Worm (Caenorhabditis elegans) whole organism, dauer: Measurements from ENCODE around the gene dhs-12.

Experiments
- unc-62 ChIP-seq: sonication (generic microtip); optimal IDR thresholded peaks from 2 replicates; lab custom pipeline; 2017; ENCODE audit warnings: missing biosample characterization, missing genetic modification reagents, missing genetic modification characterization

dhs-12 gene

ce11 chrIV:10140143-10140542, 2.1 kb upstream of the dhs-12 start, which contains the start of gene gst-3:
gst-3 (minus strand) TSS chrIV:10140243.
- TF ChIP-seq unc-62: no peak

ce11 chrIV:10143640-10144039, 1.4 kb downstream of the dhs-12 start, which contains the start of gene msp-38:
msp-38 (minus strand) TSS chrIV:10143740.
- TF ChIP-seq unc-62: no peak

DNA sequence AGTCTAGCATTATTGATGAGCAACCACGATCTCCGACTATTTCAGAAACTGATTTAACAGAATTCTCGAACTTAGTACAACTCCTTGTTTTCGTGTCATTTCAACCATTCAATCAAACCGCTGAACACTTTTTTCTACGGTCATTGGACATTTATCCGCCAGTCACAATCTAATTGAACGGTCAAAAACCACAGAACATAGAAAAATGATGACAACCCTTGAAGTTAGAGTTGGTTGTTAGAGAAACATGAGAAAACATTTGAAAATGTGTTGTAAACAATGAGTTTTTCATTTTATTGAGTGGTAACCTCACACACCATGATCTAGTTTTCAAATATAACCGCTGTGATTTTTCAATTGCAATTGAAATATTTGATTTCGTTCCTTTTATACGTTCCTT, 2.2 kb downstream of the dhs-12 start:
- TF ChIP-seq unc-62: no peak

- TF ChIP-seq unc-62: no peak
Observed at ce11 chrIV:10144909-10145308, 2.7 kb downstream of the dhs-12 start.

DNA sequence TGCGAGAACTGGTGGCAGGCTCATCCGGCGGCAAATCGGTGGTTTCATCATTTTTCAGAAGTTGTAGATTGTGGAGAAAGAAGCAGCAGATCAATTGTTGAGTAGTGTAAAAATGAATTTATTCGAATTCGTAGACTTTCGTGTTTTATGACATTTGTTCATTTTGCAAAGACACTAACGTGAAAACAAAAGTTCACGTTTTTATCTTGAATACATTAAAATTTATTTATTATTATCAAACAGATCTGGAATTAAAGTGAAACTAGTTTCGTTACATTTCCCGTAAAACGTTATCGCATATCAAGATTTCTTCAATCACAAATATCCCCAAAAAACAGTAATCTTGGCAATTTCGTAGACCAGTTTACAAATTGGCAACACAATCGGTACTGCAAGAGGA, 4.6 kb downstream of the dhs-12 start, which contains the start of gene T14G10.8:
Gene T14G10.8 (minus strand): TSS at position 101 of the 400 bp plus-strand sequence.
- TF ChIP-seq unc-62: no peak

ce11 chrIV:10148938-10149337, 6.7 kb downstream of the dhs-12 start, which contains the start of gene pigs-1:
pigs-1 (minus strand) TSS chrIV:10149038.
- TF ChIP-seq unc-62: no peak

- TF ChIP-seq unc-62: no peak
Observed at ce11 chrIV:10150552-10151004, 8.3 kb downstream of the dhs-12 start, which contains the start of gene tsp-12. tsp-12 (minus strand) TSS chrIV:10150602.

ce11 chrIV:10151439-10151997, 9.3 kb downstream of the dhs-12 start, which contains the start of gene copg-1:
copg-1 (plus strand) TSS chrIV:10151947.
- no peak for TF ChIP-seq unc-62

ce11 chrIV:10153479-10153878, 11.2 kb downstream of the dhs-12 start:
- no peak for TF ChIP-seq unc-62

DNA sequence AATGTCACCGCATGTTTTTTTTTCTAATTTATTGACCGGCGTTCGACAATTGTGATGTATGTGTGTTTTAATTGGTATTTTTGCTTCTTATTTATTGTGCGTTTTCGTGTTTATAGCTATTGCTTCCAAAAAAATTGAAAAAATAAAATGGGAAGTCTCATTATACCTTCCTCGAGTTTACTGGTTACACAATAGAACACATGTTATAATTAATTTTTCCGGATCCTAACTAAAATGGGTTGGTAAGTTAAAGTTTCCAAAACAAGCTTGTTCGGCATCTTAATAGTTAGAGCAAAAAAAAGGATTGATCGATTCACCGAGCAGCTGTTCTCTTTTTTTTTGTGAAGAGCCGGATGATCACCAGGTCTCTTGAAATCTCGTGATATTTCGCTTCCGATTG, 13.2 kb downstream of the dhs-12 start, which contains the start of gene ttr-54:
Gene ttr-54 (plus strand): TSS at position 301 of the 400 bp plus-strand sequence.
- no peak for TF ChIP-seq unc-62

ce11 chrIV:10157034-10157433, 14.8 kb downstream of the dhs-12 start:
- TF ChIP-seq unc-62: no peak

DNA sequence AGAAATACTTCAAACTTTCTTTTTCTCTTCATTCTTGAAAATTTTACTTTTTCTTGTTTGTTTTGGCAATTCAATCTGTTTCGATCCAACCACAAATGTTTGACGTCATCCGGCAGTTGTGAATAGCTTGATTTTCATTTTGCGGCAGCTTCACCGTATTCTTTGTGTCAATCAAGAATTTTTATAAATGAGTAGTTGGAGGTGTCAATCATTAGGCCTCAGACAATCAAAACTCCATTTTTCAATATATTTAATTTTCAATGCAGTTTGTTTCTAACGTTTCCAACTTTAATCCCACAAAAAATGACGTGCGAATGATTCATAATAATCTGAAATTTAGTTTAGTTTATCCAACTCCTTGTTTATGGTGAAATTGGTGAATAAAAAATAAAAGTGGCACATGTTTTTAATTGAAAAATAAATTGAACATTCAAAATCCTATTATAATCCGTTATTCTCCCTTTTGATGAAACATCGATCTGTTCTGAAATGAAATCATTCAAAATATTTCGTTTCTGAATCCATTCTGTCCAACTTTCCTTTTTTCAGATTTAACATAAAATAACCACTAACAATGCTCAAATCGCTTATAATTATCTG, 15.3 kb downstream of the dhs-12 start, which contains the start of gene ttr-53:
Gene ttr-53 (plus strand): TSS at position 550 of the 600 bp plus-strand sequence.
- TF ChIP-seq unc-62: no peak

ce11 chrIV:10161706-10162105, 19.5 kb downstream of the dhs-12 start, which contains the start of gene pps-1:
pps-1 (plus strand) TSS chrIV:10162006.
- TF ChIP-seq unc-62: no peak

DNA sequence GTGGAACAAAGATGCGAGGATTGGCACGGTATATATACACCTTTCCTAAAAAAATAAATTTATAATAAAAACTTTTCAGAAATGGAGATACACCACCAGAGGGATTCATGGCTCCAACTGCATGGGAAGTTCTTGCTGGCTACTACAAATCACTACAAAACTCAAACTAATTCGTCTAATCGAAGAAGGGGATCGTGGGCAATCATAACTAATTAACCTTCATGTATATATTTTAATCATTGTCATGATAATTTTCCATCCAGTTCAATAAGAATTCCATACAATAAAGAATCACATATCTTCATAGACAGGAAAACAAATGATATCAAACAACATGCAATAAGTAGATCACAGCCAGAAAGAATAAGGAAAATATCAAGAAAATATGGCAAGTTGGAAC, 21.8 kb downstream of the dhs-12 start:
- TF ChIP-seq unc-62: no peak

ce11 chrIV:10170808-10171207, 28.6 kb downstream of the dhs-12 start:
- no peak for TF ChIP-seq unc-62

- TF ChIP-seq unc-62: no peak
Observed at ce11 chrIV:10174328-10174727, 32.1 kb downstream of the dhs-12 start, which contains the start of gene pxf-1. pxf-1 (minus strand) TSS chrIV:10174341.

DNA sequence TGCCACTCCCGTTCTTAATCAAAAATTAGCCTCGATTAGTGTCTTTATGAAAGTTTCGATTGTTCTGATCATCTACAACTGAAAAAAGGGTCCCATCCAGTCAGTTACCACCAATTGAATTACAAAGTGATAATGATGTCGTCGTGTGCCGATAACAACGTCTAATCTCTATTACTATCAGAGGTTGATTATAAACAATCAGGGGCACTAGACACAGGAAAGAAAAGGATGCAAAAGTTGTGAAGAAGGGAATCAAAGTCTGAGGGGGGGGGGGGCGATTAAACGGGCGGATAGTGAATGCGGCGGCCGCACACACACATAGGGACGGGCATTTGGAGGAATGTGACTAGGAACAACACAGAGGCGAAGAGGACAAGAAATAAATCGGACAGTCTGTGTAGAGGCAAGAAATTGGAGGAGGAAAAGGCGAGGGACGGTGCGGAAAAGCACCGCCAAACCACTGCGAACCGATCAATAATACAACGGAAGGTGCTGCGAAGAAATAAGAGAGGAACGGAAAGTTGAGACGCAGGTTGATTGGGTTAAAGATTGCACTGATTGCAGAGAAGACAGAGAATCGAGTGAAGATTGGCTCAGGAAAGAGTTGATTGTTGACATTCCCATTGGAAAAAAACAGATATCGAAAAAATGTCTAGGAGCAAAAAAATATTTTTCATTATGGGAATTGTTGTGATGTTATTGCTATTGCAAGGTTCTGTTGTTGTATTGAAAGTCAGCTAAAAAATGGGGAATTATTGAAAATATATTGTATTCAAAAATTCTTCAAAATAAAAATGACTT, 32.9 kb downstream of the dhs-12 start:
- no peak for TF ChIP-seq unc-62
